Fruit fly (Drosophila melanogaster) whole organism, prepupa: ENCODE results near the gene Obp99a.

ENCODE experiments used
- CG16779 ChIP-seq: fragments of 200-800 bp; sonication (Bioruptor generic); optimal IDR thresholded peaks from 3 replicates; lab custom pipeline; 2017; ENCODE audit warnings: missing biosample characterization, mild to moderate bottlenecking, missing genetic modification characterization
- CG3919 ChIP-seq: fragments of 200-800 bp; sonication (Bioruptor generic); optimal IDR thresholded peaks from 3 replicates; lab custom pipeline; 2016; ENCODE audit warnings: missing biosample characterization, missing genetic modification characterization
- Eip75B ChIP-seq: fragments of 200-800 bp; sonication (Bioruptor generic); optimal IDR thresholded peaks from 3 replicates; lab custom pipeline; 2016; ENCODE audit warnings: missing biosample characterization, missing genetic modification characterization
- Ets96B ChIP-seq: fragments of 200-800 bp; optimal IDR thresholded peaks from 2 replicates; lab custom pipeline; 2019; ENCODE audit warnings: missing biosample characterization, mild to moderate bottlenecking, missing genetic modification characterization, moderate library complexity
- Gug ChIP-seq: fragments of 200-800 bp; sonication (Bioruptor generic); IDR thresholded peaks from 2 replicates; pipeline ENCODE4 v1.3.6; 2022; ENCODE audit warnings: missing biosample characterization, missing genetic modification characterization
- Lpt ChIP-seq: fragments of 200-800 bp; sonication (Bioruptor generic); optimal IDR thresholded peaks from 3 replicates; lab custom pipeline; 2016; ENCODE audit warnings: missing biosample characterization, missing genetic modification characterization
- Sox102F ChIP-seq: fragments of 200-800 bp; sonication (Bioruptor generic); optimal IDR thresholded peaks from 2 replicates; lab custom pipeline; 2016; ENCODE audit warnings: missing biosample characterization, mild to moderate bottlenecking, missing genetic modification characterization
- achi ChIP-seq: fragments of 200-800 bp; sonication (Bioruptor generic); optimal IDR thresholded peaks from 3 replicates; lab custom pipeline; 2016; ENCODE audit warnings: missing biosample characterization, missing genetic modification characterization
- fkh ChIP-seq: fragments of 200-800 bp; sonication (Bioruptor generic); optimal IDR thresholded peaks from 3 replicates; lab custom pipeline; 2017; ENCODE audit warnings: missing biosample characterization, mild to moderate bottlenecking, missing genetic modification characterization, moderate library complexity
- svp ChIP-seq: fragments of 200-800 bp; sonication (Bioruptor generic); peaks from one replicate; lab custom pipeline; 2016; ENCODE audit warnings: missing biosample characterization, missing genetic modification characterization
- topi ChIP-seq: fragments of 200-800 bp; sonication (Bioruptor generic); optimal IDR thresholded peaks from 3 replicates; lab custom pipeline; 2016; ENCODE audit warnings: missing biosample characterization, missing genetic modification characterization
- vri ChIP-seq: fragments of 200-800 bp; sonication (Bioruptor generic); optimal IDR thresholded peaks from 3 replicates; lab custom pipeline; 2016; ENCODE audit warnings: missing biosample characterization, mild to moderate bottlenecking, missing genetic modification characterization

DNA sequence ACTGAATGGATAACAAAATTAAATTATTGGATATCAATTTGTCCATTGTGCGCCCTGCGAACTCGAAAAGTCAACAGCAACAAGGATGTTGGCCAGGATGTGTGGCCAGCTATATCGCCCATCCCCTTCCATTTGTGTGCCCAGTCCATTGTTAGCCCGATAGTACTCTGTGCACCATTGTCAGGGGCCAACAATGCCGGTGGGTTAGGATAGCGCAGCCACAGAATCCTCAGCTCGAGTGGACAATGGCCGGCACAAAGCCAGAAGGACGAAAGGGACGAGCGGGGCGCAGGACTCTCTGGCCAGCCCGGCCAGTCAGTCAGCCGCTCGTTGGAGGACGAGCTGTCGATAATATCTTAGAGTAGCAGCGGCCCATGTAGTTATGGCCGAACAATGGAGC lies 26.4 kb downstream of the Obp99a start:
- TF ChIP-seq CG16779 (tag; lab: Kevin White, UChicago) (no peak), vri (GFP tag; lab: Kevin White, UChicago) (no peak), fkh (GFP tag; lab: Kevin White, UChicago) (no peak), Sox102F (GFP tag; lab: Kevin White, UChicago) (no peak), Eip75B (GFP tag; lab: Kevin White, UChicago) (no peak), Lpt (GFP tag; lab: Kevin White, UChicago) (no peak), CG3919 (GFP tag; lab: Kevin White, UChicago) (no peak), achi (GFP tag; lab: Kevin White, UChicago) (no peak), Gug (no peak), Ets96B (tag; lab: Kevin White, UChicago) (no peak), svp (no peak), topi (GFP tag; lab: Kevin White, UChicago) (no peak)
